Worm (Caenorhabditis elegans) whole organism, L1 larva: ENCODE results near the gene C34F6.5.
A peak's percentile ranks its signal among the peaks of the same experiment; 100 is the strongest.

Source experiments
- C04F5.9 ChIP-seq: sonication (generic microtip); optimal IDR thresholded peaks from 2 replicates; lab custom pipeline; 2016; ENCODE audit warnings: missing genetic modification characterization, missing compliant biosample characterization
- F16B12.6 ChIP-seq: fragments of 150-350 bp; optimal IDR thresholded peaks from 2 replicates; lab custom pipeline; 2014; ENCODE audit warnings: missing biosample characterization, missing genetic modification characterization
- aly-2 ChIP-seq: fragments of 150-350 bp; optimal IDR thresholded peaks from 2 replicates; lab custom pipeline; 2014; ENCODE audit warnings: missing biosample characterization, missing genetic modification characterization
- ama-1 ChIP-seq: fragments of 150-350 bp; optimal IDR thresholded peaks from 2 replicates; lab custom pipeline; 2014
- ceh-90 ChIP-seq: sonication (generic microtip); optimal IDR thresholded peaks from 2 replicates; lab custom pipeline; 2016; ENCODE audit warnings: missing genetic modification characterization, missing compliant biosample characterization
- ces-1 ChIP-seq: fragments of 150-350 bp; optimal IDR thresholded peaks from 2 replicates; lab custom pipeline; 2014; ENCODE audit warnings: missing biosample characterization, missing genetic modification reagents, missing genetic modification characterization
- dsc-1 ChIP-seq: sonication (generic microtip); optimal IDR thresholded peaks from 2 replicates; lab custom pipeline; 2016; ENCODE audit warnings: mild to moderate bottlenecking, missing genetic modification characterization, missing compliant biosample characterization
- efl-1 ChIP-seq, 4 experiments: fragments of 150-350 bp; optimal IDR thresholded peaks in 3 of 4; peaks in 1 of 4; 1 replicate in 1 of 4; 2 replicates in 3 of 4; lab custom pipeline; 2014; ENCODE audit warnings: missing biosample characterization in 2 of 4, missing genetic modification characterization in 2 of 4, missing genetic modification reagents in 2 of 4
- egl-13 ChIP-seq: sonication (generic microtip); optimal IDR thresholded peaks from 2 replicates; lab custom pipeline; 2016; ENCODE audit warnings: missing genotype, missing genetic modification reagents, missing genetic modification characterization, missing compliant biosample characterization
- elt-2 ChIP-seq: sonication (generic microtip); optimal IDR thresholded peaks from 2 replicates; lab custom pipeline; 2016; ENCODE audit warnings: missing genetic modification characterization, mild to moderate bottlenecking, inconsistent platforms, missing compliant biosample characterization, missing genetic modification reagents
- ets-5 ChIP-seq: fragments of 200-800 bp; sonication (Bioruptor generic); IDR thresholded peaks from 2 replicates; pipeline ENCODE4 v1.3.6; 2022; ENCODE audit warnings: missing genetic modification characterization, missing compliant biosample characterization
- fkh-10 ChIP-seq: sonication (generic microtip); optimal IDR thresholded peaks from 2 replicates; lab custom pipeline; 2017; ENCODE audit warnings: missing biosample characterization, missing genetic modification reagents, missing genetic modification characterization
- fkh-8 ChIP-seq: sonication (generic microtip); optimal IDR thresholded peaks from 2 replicates; lab custom pipeline; 2016; ENCODE audit warnings: mild to moderate bottlenecking, missing genetic modification characterization, missing compliant biosample characterization
- fos-1 ChIP-seq: fragments of 150-350 bp; optimal IDR thresholded peaks from 2 replicates; lab custom pipeline; 2014; ENCODE audit warnings: missing biosample characterization, missing genetic modification characterization
- grh-1 ChIP-seq: fragments of 200-800 bp; sonication (Bioruptor generic); IDR thresholded peaks from 2 replicates; pipeline ENCODE4 v1.3.6; 2022; ENCODE audit warnings: missing genetic modification reagents, missing genetic modification characterization, missing compliant biosample characterization
- hlh-17 ChIP-seq: fragments of 200-800 bp; sonication (Bioruptor generic); optimal IDR thresholded peaks from 2 replicates; lab custom pipeline; 2018; ENCODE audit warnings: missing genetic modification characterization, mild to moderate bottlenecking, missing compliant biosample characterization, moderate library complexity, borderline replicate concordance
- hpl-2 ChIP-seq: fragments of 150-350 bp; optimal IDR thresholded peaks from 2 replicates; lab custom pipeline; 2014; ENCODE audit warnings: missing biosample characterization, missing genetic modification reagents, missing genetic modification characterization
- isw-1 ChIP-seq: fragments of 200-800 bp; sonication (Bioruptor generic); IDR thresholded peaks from 2 replicates; pipeline ENCODE4 v1.3.6; 2022; ENCODE audit warnings: missing genetic modification characterization, missing compliant biosample characterization
- jun-1 ChIP-seq: fragments of 150-350 bp; optimal IDR thresholded peaks from 2 replicates; lab custom pipeline; 2014; ENCODE audit warnings: missing biosample characterization, missing genetic modification reagents, missing genetic modification characterization
- lin-13 ChIP-seq: fragments of 150-350 bp; optimal IDR thresholded peaks from 2 replicates; lab custom pipeline; 2014; ENCODE audit warnings: missing biosample characterization, missing genetic modification reagents, missing genetic modification characterization
- lsy-2 ChIP-seq, 2 experiments: fragments of 150-350 bp; optimal IDR thresholded peaks; 2 replicates each; lab custom pipeline; 2014; ENCODE audit warnings: missing biosample characterization in 2 of 2, missing genetic modification characterization in 2 of 2
- nhr-12 ChIP-seq: sonication (generic microtip); optimal IDR thresholded peaks from 2 replicates; lab custom pipeline; 2017; ENCODE audit warnings: missing biosample characterization, missing genetic modification characterization
- nhr-20 ChIP-seq: sonication (generic microtip); optimal IDR thresholded peaks from 2 replicates; lab custom pipeline; 2016; ENCODE audit warnings: mild to moderate bottlenecking, missing genetic modification characterization, missing compliant biosample characterization
- nhr-28 ChIP-seq: fragments of 150-350 bp; optimal IDR thresholded peaks from 2 replicates; lab custom pipeline; 2014; ENCODE audit warnings: missing biosample characterization, missing genetic modification characterization
- nhr-47 ChIP-seq: sonication (generic microtip); optimal IDR thresholded peaks from 2 replicates; lab custom pipeline; 2016; ENCODE audit warnings: mild to moderate bottlenecking, missing genetic modification characterization, moderate library complexity, missing compliant biosample characterization
- nhr-71 ChIP-seq: sonication (generic microtip); optimal IDR thresholded peaks from 2 replicates; lab custom pipeline; 2016; ENCODE audit warnings: mild to moderate bottlenecking, missing genetic modification characterization, moderate library complexity, missing compliant biosample characterization
- nhr-76 ChIP-seq: sonication (generic microtip); optimal IDR thresholded peaks from 2 replicates; lab custom pipeline; 2017; ENCODE audit warnings: missing biosample characterization, missing genetic modification characterization
- nhr-77 ChIP-seq: fragments of 150-350 bp; optimal IDR thresholded peaks from 2 replicates; lab custom pipeline; 2014; ENCODE audit warnings: missing biosample characterization, missing genetic modification characterization
- nhr-84 ChIP-seq: sonication (generic microtip); optimal IDR thresholded peaks from 2 replicates; lab custom pipeline; 2017; ENCODE audit warnings: missing biosample characterization, missing genetic modification characterization
- nhr-85 ChIP-seq: sonication (generic microtip); peaks from one replicate; lab custom pipeline; 2016; ENCODE audit warnings: missing genetic modification characterization, inconsistent platforms, missing compliant biosample characterization
- nhr-90 ChIP-seq: sonication (generic microtip); optimal IDR thresholded peaks from 2 replicates; lab custom pipeline; 2016; ENCODE audit warnings: mild to moderate bottlenecking, missing genetic modification characterization, missing compliant biosample characterization; ENCODE audit not compliant: poor library complexity
- pag-3 ChIP-seq: sonication (generic microtip); optimal IDR thresholded peaks from 2 replicates; lab custom pipeline; 2017; ENCODE audit warnings: missing genetic modification characterization, mild to moderate bottlenecking, missing compliant biosample characterization, antibody characterized with exemption, borderline replicate concordance; ENCODE audit not compliant: insufficient read depth
- pax-3 ChIP-seq: fragments of 200-800 bp; sonication (Bioruptor generic); optimal IDR thresholded peaks from 2 replicates; lab custom pipeline; 2018; ENCODE audit warnings: mild to moderate bottlenecking, missing genetic modification characterization, moderate library complexity, missing compliant biosample characterization
- rnt-1 ChIP-seq: sonication (generic microtip); optimal IDR thresholded peaks from 2 replicates; lab custom pipeline; 2016; ENCODE audit warnings: mild to moderate bottlenecking, missing genetic modification characterization, moderate library complexity, missing compliant biosample characterization
- skn-1 ChIP-seq: fragments of 150-350 bp; optimal IDR thresholded peaks from 2 replicates; lab custom pipeline; 2014; ENCODE audit warnings: missing biosample characterization, missing genetic modification characterization
- snpc-4 ChIP-seq: fragments of 150-350 bp; optimal IDR thresholded peaks from 2 replicates; lab custom pipeline; 2014; ENCODE audit warnings: missing biosample characterization, missing genetic modification characterization
- sox-4 ChIP-seq: sonication (generic microtip); optimal IDR thresholded peaks from 2 replicates; lab custom pipeline; 2016; ENCODE audit warnings: missing genetic modification characterization, missing compliant biosample characterization
- tbx-2 ChIP-seq: sonication (generic microtip); optimal IDR thresholded peaks from 2 replicates; lab custom pipeline; 2016; ENCODE audit warnings: missing genetic modification characterization, missing compliant biosample characterization
- unc-86 ChIP-seq: sonication (generic microtip); optimal IDR thresholded peaks from 2 replicates; lab custom pipeline; 2016; ENCODE audit warnings: missing genetic modification characterization, missing compliant biosample characterization
- unc-98 ChIP-seq: fragments of 200-800 bp; sonication (Bioruptor generic); IDR thresholded peaks from 2 replicates; pipeline ENCODE4 v1.3.6; 2022; ENCODE audit warnings: missing genetic modification characterization, missing compliant biosample characterization
- vab-15 ChIP-seq: sonication (generic microtip); optimal IDR thresholded peaks from 2 replicates; lab custom pipeline; 2017; ENCODE audit warnings: missing genotype, mild to moderate bottlenecking, missing genetic modification characterization, missing compliant biosample characterization
- zag-1 ChIP-seq: fragments of 150-350 bp; optimal IDR thresholded peaks from 2 replicates; lab custom pipeline; 2014; ENCODE audit warnings: missing biosample characterization, missing genetic modification characterization
- zip-4 ChIP-seq: fragments of 200-800 bp; sonication (Bioruptor generic); optimal IDR thresholded peaks from 2 replicates; lab custom pipeline; 2018; ENCODE audit warnings: mild to moderate bottlenecking, missing genetic modification characterization, moderate library complexity, missing compliant biosample characterization
- ztf-11 ChIP-seq, 2 experiments: sonication (generic microtip); optimal IDR thresholded peaks; 2 replicates each; lab custom pipeline; 2016 to 2017; ENCODE audit warnings: missing genetic modification characterization in 2 of 2, missing biosample characterization in 1 of 2, missing compliant biosample characterization in 1 of 2

C34F6.5 gene

ce11 chrX:11215420-11216050, 6.8 kb upstream of the C34F6.5 start, which contains the start of the genes C34F6.7 and idh-2 (continued):
- TF ChIP-seq lsy-2 (tag; optimal IDR thresholded peaks at IDR 0.05; lab: Kevin White, UChicago) = peak; percentile 44 to 45
- TF ChIP-seq F16B12.6 (tag; lab: Kevin White, UChicago) = peak; percentile 89
- no peak for TF ChIP-seq lin-13 (GFP tag; lab: Kevin White, UChicago)
- no peak for TF ChIP-seq jun-1 (tag; lab: Kevin White, UChicago)
- no peak for TF ChIP-seq zag-1
- no peak for TF ChIP-seq fkh-8 (tag; lab: Kevin White, UChicago)
- peak; percentile 35 for TF ChIP-seq rnt-1 (tag; lab: Kevin White, UChicago)
- no peak for TF ChIP-seq vab-15 (tag; lab: Kevin White, UChicago)
- TF ChIP-seq egl-13 (tag; lab: Kevin White, UChicago) = no peak
- TF ChIP-seq pax-3 (tag; lab: Kevin White, UChicago) = no peak
- no peak for TF ChIP-seq ceh-90
- no peak for TF ChIP-seq skn-1 (tag; lab: Kevin White, UChicago)
- no peak for TF ChIP-seq snpc-4 (tag; lab: Kevin White, UChicago)
- no peak for TF ChIP-seq nhr-84
- peak; percentile 39 for TF ChIP-seq nhr-47
- TF ChIP-seq nhr-71 (tag; lab: Kevin White, UChicago) = peak; percentile 59
- TF ChIP-seq ama-1 (lab: Kevin White, UChicago) = no peak
- peak; percentile 49 for TF ChIP-seq tbx-2 (tag; lab: Kevin White, UChicago)
- no peak for TF ChIP-seq grh-1 (GFP tag; lab: Robert Waterston, UW)
- TF ChIP-seq unc-86 = no peak
- TF ChIP-seq ztf-11 (tag; optimal IDR thresholded peaks at IDR 0.05; lab: Kevin White, UChicago) = no peak
- TF ChIP-seq nhr-85 (tag; lab: Kevin White, UChicago) = peak; percentile 84
- TF ChIP-seq unc-98 = no peak
- no peak for TF ChIP-seq nhr-12 (tag; lab: Kevin White, UChicago)
- TF ChIP-seq nhr-90 (tag; lab: Kevin White, UChicago) = peak; percentile 61
- TF ChIP-seq fos-1 (tag; lab: Kevin White, UChicago) = no peak
- no peak for TF ChIP-seq nhr-77
- no peak for TF ChIP-seq sox-4 (tag; lab: Kevin White, UChicago)
- TF ChIP-seq hlh-17 (GFP tag; lab: Kevin White, UChicago) = no peak
- no peak for TF ChIP-seq nhr-28 (tag; lab: Kevin White, UChicago)
- TF ChIP-seq dsc-1 = peak; percentile 0

- TF ChIP-seq efl-1 (optimal IDR thresholded peaks at IDR 0.05; lab: Kevin White, UChicago) = no peak
- no peak for TF ChIP-seq efl-1 (GFP tag; optimal IDR thresholded peaks at IDR 0.05 in 1 of 2; lab: Kevin White, UChicago)
- TF ChIP-seq ets-5 (GFP tag; lab: Robert Waterston, UW) = no peak
- no peak for TF ChIP-seq lin-13 (GFP tag; lab: Kevin White, UChicago)
- no peak for TF ChIP-seq zip-4 (GFP tag; lab: Kevin White, UChicago)
- no peak for TF ChIP-seq pag-3 (tag; lab: Kevin White, UChicago)
- no peak for TF ChIP-seq C04F5.9 (tag; lab: Kevin White, UChicago)
- no peak for TF ChIP-seq lsy-2 (tag; optimal IDR thresholded peaks at IDR 0.05; lab: Kevin White, UChicago)
- no peak for TF ChIP-seq nhr-12 (tag; lab: Kevin White, UChicago)
- TF ChIP-seq elt-2 (tag; lab: Kevin White, UChicago) = no peak
- TF ChIP-seq jun-1 (tag; lab: Kevin White, UChicago) = no peak
- no peak for TF ChIP-seq grh-1 (GFP tag; lab: Robert Waterston, UW)
- TF ChIP-seq isw-1 = no peak
- TF ChIP-seq, all 84 proteins: peak for 0
These were observed 2.7 kb upstream of the C34F6.5 start for ce11 chrX:11211360-11211759.

ce11 chrX:11210417-11210816, 1.7 kb upstream of the C34F6.5 start:
- TF ChIP-seq fkh-10 (GFP tag; lab: Kevin White, UChicago) = no peak
- no peak for TF ChIP-seq nhr-20 (tag; lab: Kevin White, UChicago)
- TF ChIP-seq nhr-76 (tag; lab: Kevin White, UChicago) = no peak
- no peak for TF ChIP-seq ces-1 (GFP tag; lab: Kevin White, UChicago)
- TF ChIP-seq hpl-2 (GFP tag; lab: Kevin White, UChicago) = no peak
- no peak for TF ChIP-seq aly-2 (tag; lab: Kevin White, UChicago)
- TF ChIP-seq, all 84 proteins: peak for 0
